Fruit fly (Drosophila melanogaster) whole organism, embryonic: ENCODE results near the gene CG14820.

Experiments used
- Abd-B ChIP-seq: fragments of 200-800 bp; sonication (Bioruptor generic); optimal IDR thresholded peaks from 2 replicates; lab custom pipeline; 2018; ENCODE audit warnings: missing biosample characterization, mild to moderate bottlenecking, missing genetic modification characterization, moderate library complexity
- Adf1 ChIP-seq: fragments of 200-800 bp; sonication (Bioruptor generic); IDR thresholded peaks from 2 replicates; pipeline ENCODE4 v1.3.6; 2022; ENCODE audit warnings: missing biosample characterization, missing genetic modification characterization
- CG10366 ChIP-seq: fragments of 200-800 bp; sonication (Bioruptor generic); IDR thresholded peaks from 2 replicates; pipeline ENCODE4 v1.3.6; 2022; ENCODE audit warnings: missing biosample characterization, missing genetic modification characterization
- CG11456 ChIP-seq: fragments of 200-800 bp; sonication (Bioruptor generic); IDR thresholded peaks from 3 replicates; pipeline ENCODE4 v1.3.6; 2022; ENCODE audit warnings: missing biosample characterization, missing genetic modification characterization
- CG11504 ChIP-seq: fragments of 200-800 bp; sonication (Bioruptor generic); optimal IDR thresholded peaks from 3 replicates; lab custom pipeline; 2019; ENCODE audit warnings: missing biosample characterization, mild to moderate bottlenecking, missing genetic modification characterization, moderate library complexity
- CG12299 ChIP-seq: fragments of 200-800 bp; sonication (Bioruptor generic); optimal IDR thresholded peaks from 2 replicates; lab custom pipeline; 2018; ENCODE audit warnings: missing biosample characterization, mild to moderate bottlenecking, missing genetic modification characterization
- CG12391 ChIP-seq: fragments of 200-800 bp; sonication (Bioruptor generic); optimal IDR thresholded peaks from 3 replicates; lab custom pipeline; 2018; ENCODE audit warnings: missing biosample characterization, mild to moderate bottlenecking, missing genetic modification characterization, moderate library complexity
- CG13296 ChIP-seq: fragments of 200-800 bp; sonication (Bioruptor generic); optimal IDR thresholded peaks from 3 replicates; lab custom pipeline; 2018; ENCODE audit warnings: missing biosample characterization, mild to moderate bottlenecking, missing genetic modification characterization
- CG13424 ChIP-seq: fragments of 200-800 bp; sonication (Bioruptor generic); optimal IDR thresholded peaks from 2 replicates; lab custom pipeline; 2019; ENCODE audit warnings: missing biosample characterization, mild to moderate bottlenecking, missing genetic modification characterization, moderate library complexity
- CG14667 ChIP-seq: fragments of 200-800 bp; sonication (Bioruptor generic); IDR thresholded peaks from 2 replicates; pipeline ENCODE4 v1.3.6; 2022; ENCODE audit warnings: missing biosample characterization, missing genetic modification characterization
- CG14710 ChIP-seq: fragments of 200-800 bp; sonication (Bioruptor generic); optimal IDR thresholded peaks from 3 replicates; lab custom pipeline; 2019; ENCODE audit warnings: missing biosample characterization, mild to moderate bottlenecking, missing genetic modification characterization, moderate library complexity
- CG15601 ChIP-seq: fragments of 200-800 bp; sonication (Bioruptor generic); optimal IDR thresholded peaks from 3 replicates; lab custom pipeline; 2019; ENCODE audit warnings: missing biosample characterization, mild to moderate bottlenecking, missing genetic modification characterization, moderate library complexity
- CG15696 ChIP-seq: fragments of 200-800 bp; sonication (Bioruptor generic); optimal IDR thresholded peaks from 2 replicates; lab custom pipeline; 2019; ENCODE audit warnings: missing biosample characterization, mild to moderate bottlenecking, missing genetic modification characterization, moderate library complexity
- CG1647 ChIP-seq: fragments of 200-800 bp; sonication (Bioruptor generic); optimal IDR thresholded peaks from 3 replicates; lab custom pipeline; 2016; ENCODE audit warnings: missing biosample characterization, missing genetic modification characterization
- CG2129 ChIP-seq: fragments of 200-800 bp; sonication (Bioruptor generic); IDR thresholded peaks from 2 replicates; pipeline ENCODE4 v1.3.6; 2022; ENCODE audit warnings: missing biosample characterization, missing genetic modification characterization; ENCODE audit not compliant: partially characterized antibody
- CG2712 ChIP-seq: fragments of 200-800 bp; optimal IDR thresholded peaks from 3 replicates; lab custom pipeline; 2019; ENCODE audit warnings: missing biosample characterization, mild to moderate bottlenecking, missing genetic modification characterization, moderate library complexity
- CG30431 ChIP-seq: fragments of 200-800 bp; sonication (Bioruptor generic); optimal IDR thresholded peaks from 2 replicates; lab custom pipeline; 2017; ENCODE audit warnings: missing biosample characterization, missing genetic modification characterization
- CG3065 ChIP-seq: fragments of 200-800 bp; sonication (Bioruptor generic); optimal IDR thresholded peaks from 2 replicates; lab custom pipeline; 2016; ENCODE audit warnings: missing biosample characterization, missing genetic modification characterization
- CG31441 ChIP-seq: fragments of 200-800 bp; sonication (Bioruptor generic); IDR thresholded peaks from 2 replicates; pipeline ENCODE4 v1.3.6; 2022; ENCODE audit warnings: missing biosample characterization, missing genetic modification characterization
- CG32767 ChIP-seq: fragments of 200-800 bp; sonication (Bioruptor generic); IDR thresholded peaks from 2 replicates; pipeline ENCODE4 v1.3.6; 2022; ENCODE audit warnings: missing biosample characterization, missing genetic modification characterization
- CG4328 ChIP-seq: fragments of 200-800 bp; sonication (Bioruptor generic); optimal IDR thresholded peaks from 3 replicates; lab custom pipeline; 2017; ENCODE audit warnings: missing biosample characterization, missing genetic modification reagents, missing genetic modification characterization
- CG4404 ChIP-seq: fragments of 200-800 bp; sonication (Bioruptor generic); IDR thresholded peaks from 2 replicates; pipeline ENCODE4 v1.3.6; 2022; ENCODE audit warnings: missing biosample characterization, missing genetic modification characterization
- CG6689 ChIP-seq: fragments of 200-800 bp; sonication (Bioruptor generic); IDR thresholded peaks from 2 replicates; pipeline ENCODE4 v1.3.6; 2022; ENCODE audit warnings: missing biosample characterization, missing genetic modification characterization
- CG7745 ChIP-seq: fragments of 200-800 bp; sonication (Bioruptor generic); optimal IDR thresholded peaks from 2 replicates; lab custom pipeline; 2018; ENCODE audit warnings: missing biosample characterization, mild to moderate bottlenecking, missing genetic modification characterization, moderate library complexity
- CG9215 ChIP-seq: fragments of 200-800 bp; sonication (Bioruptor generic); IDR thresholded peaks from 2 replicates; pipeline ENCODE4 v1.3.6; 2022; ENCODE audit warnings: missing biosample characterization, missing genetic modification characterization
- Dbx ChIP-seq: fragments of 200-800 bp; sonication (Bioruptor generic); IDR thresholded peaks from 3 replicates; pipeline ENCODE4 v1.3.6; 2022; ENCODE audit warnings: missing biosample characterization, missing genetic modification characterization
- Deaf1 ChIP-seq: fragments of 200-800 bp; optimal IDR thresholded peaks from 3 replicates; lab custom pipeline; 2019; ENCODE audit warnings: missing biosample characterization, mild to moderate bottlenecking, missing genetic modification characterization, moderate library complexity
- Dref ChIP-seq: fragments of 200-800 bp; sonication (Bioruptor generic); IDR thresholded peaks from 2 replicates; pipeline ENCODE4 v1.3.6; 2022; ENCODE audit warnings: missing biosample characterization, missing genetic modification characterization
- Ets97D ChIP-seq: fragments of 200-800 bp; sonication (Bioruptor generic); optimal IDR thresholded peaks from 3 replicates; lab custom pipeline; 2016; ENCODE audit warnings: missing biosample characterization, missing genetic modification characterization
- HHEX ChIP-seq: fragments of 200-800 bp; sonication (Bioruptor generic); optimal IDR thresholded peaks from 3 replicates; lab custom pipeline; 2017; ENCODE audit warnings: missing biosample characterization, mild to moderate bottlenecking, missing genetic modification characterization, missing genetic modification reagents
- Hand ChIP-seq: fragments of 200-800 bp; sonication (Bioruptor generic); optimal IDR thresholded peaks from 2 replicates; lab custom pipeline; 2017; ENCODE audit warnings: mild to moderate bottlenecking, missing biosample characterization, missing genetic modification reagents, missing genetic modification characterization
- Opbp ChIP-seq: fragments of 200-800 bp; sonication (Bioruptor generic); IDR thresholded peaks from 3 replicates; pipeline ENCODE4 v1.3.6; 2022; ENCODE audit warnings: missing biosample characterization, missing genetic modification characterization; ENCODE audit not compliant: partially characterized antibody
- Taf1 ChIP-seq: fragments of 200-800 bp; sonication (Bioruptor generic); IDR thresholded peaks from 2 replicates; pipeline ENCODE4 v1.3.6; 2022; ENCODE audit warnings: missing biosample characterization, missing genetic modification characterization
- Vsx1 ChIP-seq: fragments of 200-800 bp; sonication (Bioruptor generic); optimal IDR thresholded peaks from 2 replicates; lab custom pipeline; 2017; ENCODE audit warnings: missing biosample characterization, mild to moderate bottlenecking, missing genetic modification characterization, missing genetic modification reagents
- Xbp1 ChIP-seq: fragments of 200-800 bp; sonication (Bioruptor generic); optimal IDR thresholded peaks from 3 replicates; lab custom pipeline; 2016; ENCODE audit warnings: missing biosample characterization, mild to moderate bottlenecking, missing genetic modification characterization
- cas ChIP-seq: fragments of 200-800 bp; sonication (Bioruptor generic); IDR thresholded peaks from 2 replicates; pipeline ENCODE4 v1.3.6; 2022; ENCODE audit warnings: missing biosample characterization, missing genetic modification characterization
- cwo ChIP-seq: fragments of 200-800 bp; sonication (Bioruptor generic); optimal IDR thresholded peaks from 3 replicates; lab custom pipeline; 2017; ENCODE audit warnings: missing biosample characterization, missing genetic modification characterization, mild to moderate bottlenecking, moderate library complexity, missing genetic modification reagents
- da ChIP-seq: fragments of 200-800 bp; sonication (Bioruptor generic); optimal IDR thresholded peaks from 2 replicates; lab custom pipeline; 2016; ENCODE audit warnings: missing biosample characterization, missing genetic modification characterization
- eve ChIP-seq, 2 experiments: fragments of >200 bp; optimal IDR thresholded peaks; 2 replicates each; lab custom pipeline; 2017; ENCODE audit warnings: missing biosample characterization in 2 of 2, missing genetic modification characterization in 2 of 2
- eyg ChIP-seq: fragments of 200-800 bp; sonication (Bioruptor generic); optimal IDR thresholded peaks from 3 replicates; lab custom pipeline; 2016; ENCODE audit warnings: missing biosample characterization, missing genetic modification characterization
- gcm2 ChIP-seq: fragments of 200-800 bp; sonication (Bioruptor generic); optimal IDR thresholded peaks from 2 replicates; lab custom pipeline; 2016; ENCODE audit warnings: missing biosample characterization, missing genetic modification characterization
- lov ChIP-seq, 2 experiments: fragments of 200-800 bp in 1 of 2; fragments of >200 bp in 1 of 2; sonication (Bioruptor generic) in 1 of 2; IDR thresholded peaks in 1 of 2; optimal IDR thresholded peaks in 1 of 2; 2 replicates in 1 of 2; 3 replicates in 1 of 2; pipeline versions ENCODE4 v1.3.6 to Lab custom; 2017 to 2022; ENCODE audit warnings: missing biosample characterization in 1 of 2, missing genetic modification characterization in 1 of 2
- mam ChIP-seq: fragments of 200-800 bp; sonication (Bioruptor generic); optimal IDR thresholded peaks from 3 replicates; lab custom pipeline; 2016; ENCODE audit warnings: missing biosample characterization, missing genetic modification characterization
- odd ChIP-seq: fragments of 200-800 bp; sonication (Bioruptor generic); optimal IDR thresholded peaks from 2 replicates; lab custom pipeline; 2017; ENCODE audit warnings: missing biosample characterization, mild to moderate bottlenecking, missing genetic modification characterization
- sob ChIP-seq: fragments of 200-800 bp; sonication (Bioruptor generic); IDR thresholded peaks from 2 replicates; pipeline ENCODE4 v1.3.6; 2022; ENCODE audit warnings: missing biosample characterization, missing genetic modification characterization
- tin ChIP-seq: fragments of 200-800 bp; sonication (Bioruptor generic); optimal IDR thresholded peaks from 3 replicates; lab custom pipeline; 2016; ENCODE audit warnings: missing biosample characterization, missing genetic modification characterization
- wor ChIP-seq: fragments of 200-800 bp; sonication (Bioruptor generic); IDR thresholded peaks from 2 replicates; pipeline ENCODE4 v1.3.6; 2022; ENCODE audit warnings: missing biosample characterization, missing genetic modification characterization
- zf30C ChIP-seq: fragments of 200-800 bp; sonication (Bioruptor generic); optimal IDR thresholded peaks from 3 replicates; lab custom pipeline; 2018; ENCODE audit warnings: missing biosample characterization, mild to moderate bottlenecking, missing genetic modification characterization

The CG14820 gene

dm6 chr3L:6979387-6980249 lies 46.9 kb downstream of the CG14820 start, which contains the start of gene Galphai (continued):
- TF ChIP-seq Opbp (GFP tag; lab: Robert Waterston, UW) (peak; percentile 67; the same call in 1 of the 3 replicates), CG4404 (GFP tag; lab: Robert Waterston, UW) (no peak), sob (GFP tag; lab: Robert Waterston, UW) (0 out of 2 replicates have a peak, but pooled peaks have one; percentile 47), CG7745 (peak; percentile 22), eyg (GFP tag; lab: Kevin White, UChicago) (peak; percentile 12), CG12391 (tag; lab: Kevin White, UChicago) (peak; percentile 35), CG15601 (tag; lab: Kevin White, UChicago) (peak; percentile 62), CG31441 (no peak), CG15696 (tag; lab: Kevin White, UChicago) (no peak), eve (GFP tag; optimal IDR thresholded peaks at IDR 0.05; lab: Kevin White, UChicago) (no peak), wor (no peak), mam (GFP tag; lab: Kevin White, UChicago) (peak; percentile 31), Adf1 (peak; percentile 49; the same call in 1 of the 2 replicates), CG11456 (GFP tag; lab: Robert Waterston, UW) (no peak), Ets97D (GFP tag; lab: Kevin White, UChicago) (peak; percentile 95), zf30C (no peak), CG3065 (GFP tag; lab: Kevin White, UChicago) (no peak), CG6689 (no peak), Hand (peak; percentile 12), Abd-B (GFP tag; lab: Kevin White, UChicago) (peak; percentile 58), lov (optimal IDR thresholded peaks at IDR 0.05; lab: Kevin White, UChicago) (no peak), lov (GFP tag; IDR thresholded peaks at IDR 0.05; lab: Robert Waterston, UW) (no peak), tin (GFP tag; lab: Kevin White, UChicago) (no peak), cas (0 out of 2 replicates have a peak, but pooled peaks have one; percentile 12), CG13296 (GFP tag; lab: Kevin White, UChicago) (peak; percentile 7), CG9215 (no peak), CG1647 (GFP tag; lab: Kevin White, UChicago) (peak; percentile 19), Deaf1 (tag; lab: Kevin White, UChicago) (peak; percentile 63), CG12299 (tag; lab: Kevin White, UChicago) (peak; percentile 47), CG30431 (no peak), Dbx (GFP tag; lab: Robert Waterston, UW) (peak; percentile 57; the same call in 1 of the 3 replicates), CG11504 (tag; lab: Kevin White, UChicago) (peak; percentile 37), CG14710 (tag; lab: Kevin White, UChicago) (peak; percentile 87), CG10366 (GFP tag; lab: Robert Waterston, UW) (no peak), CG32767 (GFP tag; lab: Robert Waterston, UW) (no peak), Dref (GFP tag; lab: Robert Waterston, UW) (peak; percentile 53), Taf1 (no peak), Xbp1 (GFP tag; lab: Kevin White, UChicago) (peak; percentile 39), da (no peak), gcm2 (GFP tag; lab: Kevin White, UChicago) (peak; percentile 13), CG4328 (GFP tag; lab: Kevin White, UChicago) (no peak), CG13424 (peak; percentile 18), CG2129 (GFP tag; lab: Robert Waterston, UW) (no peak), CG14667 (GFP tag; lab: Robert Waterston, UW) (no peak), HHEX (GFP tag; lab: Kevin White, UChicago) (no peak), odd (GFP tag; lab: Kevin White, UChicago) (no peak), Vsx1 (GFP tag; lab: Kevin White, UChicago) (no peak), CG2712 (tag; lab: Kevin White, UChicago) (peak; percentile 52), cwo (GFP tag; lab: Kevin White, UChicago) (no peak)
